Fruit fly (Drosophila melanogaster): Measurements from ENCODE around the gene CG12702.

CG12702 gene

dm6 chrX:19745908-19746604 is 18.6 kb downstream of the CG12702 start, which contains the start of gene parvin:
Gene parvin (plus strand): TSS chrX:19746041.
- TF ChIP-seq CG17801 (GFP tag; optimal IDR thresholded peaks at IDR 0.05; ENCODE audit: partially characterized antibody): no peak

dm6 chrX:19744003-19744488 is 20.6 kb downstream of the CG12702 start, which contains the start of the genes CG18809, COX6B, CG33932 and Rpp20:
Gene CG18809 (minus strand): TSS chrX:19744335.
Gene COX6B (minus strand): TSS chrX:19744335.
Gene CG33932 (plus strand): TSS chrX:19744431.
Gene Rpp20 (plus strand): TSS chrX:19744431.
- peak; percentile 57 for TF ChIP-seq CG17801 (GFP tag; optimal IDR thresholded peaks at IDR 0.05; ENCODE audit: partially characterized antibody)

dm6 chrX:19737872-19738271 is 26.8 kb downstream of the CG12702 start:
- TF ChIP-seq CG17801 (GFP tag; optimal IDR thresholded peaks at IDR 0.05; ENCODE audit: partially characterized antibody): no peak

dm6 chrX:19735270-19735669 is 29.4 kb downstream of the CG12702 start, which contains the start of gene CG14234:
Gene CG14234 (plus strand): TSS chrX:19735570.
- no peak for TF ChIP-seq CG17801 (GFP tag; optimal IDR thresholded peaks at IDR 0.05; ENCODE audit: partially characterized antibody)

dm6 chrX:19730844-19731243 is 33.8 kb downstream of the CG12702 start, which contains the start of gene AP-1-2beta:
Gene AP-1-2beta (plus strand): TSS chrX:19731004.
- TF ChIP-seq CG17801 (GFP tag; optimal IDR thresholded peaks at IDR 0.05; ENCODE audit: partially characterized antibody): peak; percentile 45

- no peak for TF ChIP-seq CG17801 (GFP tag; optimal IDR thresholded peaks at IDR 0.05; ENCODE audit: partially characterized antibody)
Measured at dm6 chrX:19717988-19718973, 46.4 kb downstream of the CG12702 start, which contains the start of gene CG12531. Gene CG12531 (plus strand): TSS chrX:19718923.

dm6 chrX:19717041-19717440 is 47.6 kb downstream of the CG12702 start:
- no peak for TF ChIP-seq CG17801 (GFP tag; optimal IDR thresholded peaks at IDR 0.05; ENCODE audit: partially characterized antibody)

dm6 chrX:19716325-19716917 is 48.3 kb downstream of the CG12702 start:
- TF ChIP-seq CG17801 (GFP tag; optimal IDR thresholded peaks at IDR 0.05; ENCODE audit: partially characterized antibody): no peak

dm6 chrX:19714816-19715215 is 49.9 kb downstream of the CG12702 start:
- no peak for TF ChIP-seq CG17801 (GFP tag; optimal IDR thresholded peaks at IDR 0.05; ENCODE audit: partially characterized antibody)

- TF ChIP-seq CG17801 (GFP tag; optimal IDR thresholded peaks at IDR 0.05; ENCODE audit: partially characterized antibody): no peak
Measured at dm6 chrX:19712898-19713627, 51.6 kb downstream of the CG12702 start, which contains the start of gene meso18E. Gene meso18E (minus strand): TSS chrX:19713045.

dm6 chrX:19711936-19712335 is 52.7 kb downstream of the CG12702 start:
- no peak for TF ChIP-seq CG17801 (GFP tag; optimal IDR thresholded peaks at IDR 0.05; ENCODE audit: partially characterized antibody)

Data from ovary, adult (tissue).